Worm (Caenorhabditis elegans): ENCODE data around the gene mat-2.

The mat-2 gene

ce11 chrII:11132542-11132941 is 20.0 kb downstream of the mat-2 start, which contains the start of gene F40F8.11 (continued):
- TF ChIP-seq sdz-12 (GFP tag; optimal IDR thresholded peaks at IDR 0.05) (no peak), ceh-32 (tag; optimal IDR thresholded peaks at IDR 0.05; ENCODE audit: poor library complexity) (no peak), set-16 (GFP tag; IDR thresholded peaks at IDR 0.05) (no peak), attf-4 (tag; optimal IDR thresholded peaks at IDR 0.05) (no peak), F49E8.2 (tag; optimal IDR thresholded peaks at IDR 0.05; ENCODE audit: borderline replicate concordance) (no peak), rbr-2 (tag; optimal IDR thresholded peaks at IDR 0.05) (no peak), nhr-111 (GFP tag; optimal IDR thresholded peaks at IDR 0.05) (no peak), nhr-237 (tag; optimal IDR thresholded peaks at IDR 0.05) (no peak), daf-8 (GFP tag; IDR thresholded peaks at IDR 0.05) (no peak), nhr-6 (tag; optimal IDR thresholded peaks at IDR 0.05) (no peak), F44E2.7 (GFP tag; IDR thresholded peaks at IDR 0.05) (no peak), saeg-2 (GFP tag; IDR thresholded peaks at IDR 0.05) (no peak), mep-1 (tag; optimal IDR thresholded peaks at IDR 0.05) (peak; percentile 21), tra-1 (GFP tag; IDR thresholded peaks at IDR 0.05) (no peak), nhr-28 (tag; optimal IDR thresholded peaks at IDR 0.05) (peak; percentile 1), lsy-2 (tag; optimal IDR thresholded peaks at IDR 0.05) (peak in 1 of 2 experiments; percentile 82), arid-1 (GFP tag; conservative IDR thresholded peaks at IDR 0.05) (no peak), ama-1 (optimal IDR thresholded peaks at IDR 0.05) (no peak), dmd-8 (GFP tag; IDR thresholded peaks at IDR 0.05) (no peak), lin-38 (GFP tag; IDR thresholded peaks at IDR 0.05) (peak; percentile 93), daf-12 (tag; optimal IDR thresholded peaks at IDR 0.05) (no peak), D1046.2 (GFP tag; IDR thresholded peaks at IDR 0.05) (no peak), T26A8.4 (GFP tag; IDR thresholded peaks at IDR 0.05) (no peak), lin-15B (tag; optimal IDR thresholded peaks at IDR 0.05) (no peak), nhr-25 (tag; optimal IDR thresholded peaks at IDR 0.05; ENCODE audit: borderline replicate concordance, insufficient read depth) (no peak), ztf-7 (tag; optimal IDR thresholded peaks at IDR 0.05) (no peak), ctbp-1 (GFP tag; IDR thresholded peaks at IDR 0.05) (no peak), dmd-6 (GFP tag; IDR thresholded peaks at IDR 0.05) (no peak), Y75B8A.6 (GFP tag; IDR thresholded peaks at IDR 0.05) (no peak), nhr-77 (tag; optimal IDR thresholded peaks at IDR 0.05) (peak; percentile 23), lin-1 (GFP tag; IDR thresholded peaks at IDR 0.05) (no peak), duxl-1 (tag; optimal IDR thresholded peaks at IDR 0.05; ENCODE audit: poor library complexity) (no peak), ceh-44 (GFP tag; IDR thresholded peaks at IDR 0.05) (no peak), hmg-1.1 (GFP tag; IDR thresholded peaks at IDR 0.05) (no peak), lin-39 (tag; optimal IDR thresholded peaks at IDR 0.05) (no peak), F10B5.3 (tag; optimal IDR thresholded peaks at IDR 0.05) (no peak), Y105C5A.15 (GFP tag; IDR thresholded peaks at IDR 0.05) (no peak), T20F7.1 (GFP tag; optimal IDR thresholded peaks at IDR 0.05) (no peak), unc-62 (GFP tag; optimal IDR thresholded peaks at IDR 0.05 in 1 of 2) (no peak), unc-62 (tag; optimal IDR thresholded peaks at IDR 0.05) (no peak), pqm-1 (tag; optimal IDR thresholded peaks at IDR 0.05) (no peak), nhr-42 (GFP tag; IDR thresholded peaks at IDR 0.05) (no peak), daf-16 (GFP tag; optimal IDR thresholded peaks at IDR 0.05) (peak in 1 of 2 experiments; percentile 44), daf-16 (tag; optimal IDR thresholded peaks at IDR 0.05) (peak; percentile 32), zfp-3 (GFP tag; conservative IDR thresholded peaks at IDR 0.05) (no peak), nhr-102 (tag; optimal IDR thresholded peaks at IDR 0.05) (peak; percentile 11), ZK337.2 (GFP tag; IDR thresholded peaks at IDR 0.05) (no peak), spr-1 (tag; optimal IDR thresholded peaks at IDR 0.05) (no peak), fos-1 (tag; optimal IDR thresholded peaks at IDR 0.05) (no peak), Y48G9A.11 (GFP tag; IDR thresholded peaks at IDR 0.05) (no peak), jun-1 (tag; optimal IDR thresholded peaks at IDR 0.05) (no peak), nhr-11 (tag; optimal IDR thresholded peaks at IDR 0.05) (no peak), lin-13 (GFP tag; optimal IDR thresholded peaks at IDR 0.05) (no peak)

Measured in whole organism, L4 larva.